Fruit fly (Drosophila melanogaster) whole organism: Measurements from ENCODE around the gene Polr3F.

ENCODE experiments used
- CG8478 ChIP-seq: fragments of >200 bp; optimal IDR thresholded peaks from 2 replicates; lab custom pipeline; 2018; ENCODE audit warnings: inconsistent platforms
- Dll ChIP-seq: fragments of >200 bp; optimal IDR thresholded peaks from 2 replicates; lab custom pipeline; 2017
- EcR ChIP-seq, 2 experiments: fragments of >200 bp; optimal IDR thresholded peaks; 2 replicates each; lab custom pipeline; 2017; ENCODE audit warnings: missing biosample characterization in 2 of 2, missing genetic modification characterization in 2 of 2, missing genetic modification reagents in 2 of 2
- pan ChIP-seq: fragments of >200 bp; optimal IDR thresholded peaks from 2 replicates; lab custom pipeline; 2017
- psq ChIP-seq: fragments of >200 bp; optimal IDR thresholded peaks from 2 replicates; lab custom pipeline; 2017
- usp ChIP-seq: fragments of >200 bp; optimal IDR thresholded peaks from 2 replicates; lab custom pipeline; 2017; ENCODE audit warnings: missing biosample characterization, missing genetic modification characterization, mixed read lengths

DNA sequence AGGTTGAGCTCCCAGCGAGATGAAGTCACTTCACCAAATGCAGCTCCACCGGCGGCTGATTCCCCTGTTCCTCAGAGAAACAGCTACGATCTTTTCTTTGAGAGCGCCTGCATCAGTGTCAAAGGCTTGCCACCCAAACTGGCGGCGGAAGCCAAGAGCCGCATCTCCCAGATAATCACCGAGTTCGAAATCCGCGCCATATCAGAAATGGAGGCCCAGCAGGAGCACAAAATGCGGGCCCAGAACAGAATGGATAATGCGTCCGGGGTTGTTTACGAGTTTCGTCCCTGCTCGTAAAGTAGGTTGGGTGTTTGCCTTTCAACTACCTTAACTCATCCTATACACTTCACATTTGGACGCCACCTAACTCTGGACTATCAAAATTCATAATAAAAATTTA is 14.6 kb upstream of the Polr3F start, which contains the start of gene Gpdh3:
- TF ChIP-seq psq (lab: Kevin White, UChicago): no peak
- no peak for TF ChIP-seq Dll
- no peak for TF ChIP-seq EcR (GFP tag; optimal IDR thresholded peaks at IDR 0.05; lab: Kevin White, UChicago)
- TF ChIP-seq pan (lab: Kevin White, UChicago): no peak
- no peak for TF ChIP-seq CG8478 (lab: Kevin White, UChicago)
- no peak for TF ChIP-seq usp (GFP tag; lab: Kevin White, UChicago)
